Worm (Caenorhabditis elegans) whole organism, L1 larva: Measurements from ENCODE around the gene C55A6.1.

ENCODE experiments used
- blmp-1 ChIP-seq: fragments of 150-350 bp; optimal IDR thresholded peaks from 2 replicates; lab custom pipeline; 2014; ENCODE audit warnings: missing biosample characterization, missing genetic modification characterization
- elt-3 ChIP-seq, 6 experiments: fragments of 150-350 bp in 1 of 6; sonication (generic microtip); optimal IDR thresholded peaks; 2 replicates each; lab custom pipeline; 2017 to 2018; ENCODE audit warnings: missing biosample characterization in 6 of 6, missing genetic modification characterization in 6 of 6, inconsistent platforms in 1 of 6
- hlh-4 ChIP-seq: sonication (generic microtip); optimal IDR thresholded peaks from 2 replicates; lab custom pipeline; 2016; ENCODE audit warnings: mild to moderate bottlenecking, missing genetic modification characterization, missing compliant biosample characterization
- nhr-76 ChIP-seq: sonication (generic microtip); optimal IDR thresholded peaks from 2 replicates; lab custom pipeline; 2017; ENCODE audit warnings: missing biosample characterization, missing genetic modification characterization
- sup-37 ChIP-seq: fragments of 200-800 bp; sonication (Bioruptor generic); optimal IDR thresholded peaks from 2 replicates; lab custom pipeline; 2018; ENCODE audit warnings: mild to moderate bottlenecking, missing genetic modification characterization, missing compliant biosample characterization
- tbx-2 ChIP-seq: sonication (generic microtip); optimal IDR thresholded peaks from 2 replicates; lab custom pipeline; 2016; ENCODE audit warnings: missing genetic modification characterization, missing compliant biosample characterization
- unc-130 ChIP-seq: fragments of 150-350 bp; optimal IDR thresholded peaks from 2 replicates; lab custom pipeline; 2017; ENCODE audit warnings: missing biosample characterization, missing genetic modification characterization, inconsistent platforms
- unc-62 ChIP-seq: fragments of 150-350 bp; optimal IDR thresholded peaks from 2 replicates; lab custom pipeline; 2014; ENCODE audit warnings: missing biosample characterization, missing genetic modification reagents, missing genetic modification characterization
- ztf-11 ChIP-seq, 2 experiments: sonication (generic microtip); optimal IDR thresholded peaks; 2 replicates each; lab custom pipeline; 2016 to 2017; ENCODE audit warnings: missing genetic modification characterization in 2 of 2, missing biosample characterization in 1 of 2, missing compliant biosample characterization in 1 of 2

ce11 chrV:11554260-11554659 lies 49.5 kb upstream of the C55A6.1 start, which contains the start of gene duo-1:
- no peak for TF ChIP-seq sup-37 (GFP tag; lab: Kevin White, UChicago)
- TF ChIP-seq unc-62 (GFP tag; lab: Kevin White, UChicago), result no peak
- no peak for TF ChIP-seq blmp-1 (tag; lab: Kevin White, UChicago)
- no peak for TF ChIP-seq hlh-4 (tag; lab: Kevin White, UChicago)
- TF ChIP-seq nhr-76, result no peak
- no peak for TF ChIP-seq elt-3 (tag; optimal IDR thresholded peaks at IDR 0.05; lab: Kevin White, UChicago)
- TF ChIP-seq tbx-2 (tag; lab: Kevin White, UChicago), result no peak
- TF ChIP-seq unc-130 (tag; lab: Kevin White, UChicago), result no peak
- TF ChIP-seq ztf-11 (tag; optimal IDR thresholded peaks at IDR 0.05; lab: Kevin White, UChicago), result no peak
